Fruit fly (Drosophila melanogaster): ENCODE measurements around the gene Tspo.
A peak's percentile ranks its signal among the peaks of the same experiment; 100 is the strongest.

The Tspo gene

DNA sequence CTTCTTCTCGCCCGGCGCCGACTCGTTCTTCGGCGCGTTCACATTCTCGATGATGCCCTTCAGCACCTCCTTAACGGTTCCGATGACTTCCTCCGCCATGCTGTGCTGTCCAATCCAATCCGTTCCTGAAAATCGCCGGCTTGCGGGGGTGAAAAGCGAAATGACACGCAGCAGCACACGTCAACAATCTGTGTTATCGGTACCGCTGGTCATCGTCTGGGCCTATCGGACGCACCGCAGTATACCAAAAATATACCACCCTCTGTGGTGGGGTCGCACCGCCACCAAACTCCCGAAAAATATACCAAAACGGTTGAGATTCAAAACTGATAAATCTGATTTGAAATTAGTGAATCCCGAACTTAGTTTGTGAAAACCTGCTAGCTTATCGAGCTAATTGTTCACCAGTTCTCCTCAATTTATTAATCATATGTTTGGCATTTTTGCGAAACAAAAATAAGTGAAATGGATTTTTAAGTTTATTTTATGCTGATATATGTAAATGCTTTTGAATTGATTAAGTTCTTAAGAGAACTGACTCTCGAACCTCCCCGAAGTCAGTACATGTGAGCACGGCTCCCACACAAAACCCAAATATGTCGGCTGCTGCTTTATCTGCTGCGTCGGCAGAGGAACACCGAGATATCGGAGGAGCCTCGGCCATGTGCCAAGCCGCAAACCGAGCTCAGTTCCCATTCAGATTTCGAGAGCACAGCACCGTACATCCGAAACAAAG, 14.8 kb upstream of the Tspo start, which contains the start of the genes Spp and nAChRbeta3 (continued):
- no peak for TF ChIP-seq run (tag; optimal IDR thresholded peaks at IDR 0.05)
- no peak for TF ChIP-seq insv (GFP tag; optimal IDR thresholded peaks at IDR 0.05)
- no peak for TF ChIP-seq shn (GFP tag; optimal IDR thresholded peaks at IDR 0.05)
- no peak for TF ChIP-seq zf30C (GFP tag; optimal IDR thresholded peaks at IDR 0.05)
- no peak for TF ChIP-seq dysf (GFP tag; IDR thresholded peaks at IDR 0.05)
- TF ChIP-seq ewg (GFP tag; optimal IDR thresholded peaks at IDR 0.05), result no peak
- no peak for TF ChIP-seq Xrp1 (GFP tag; IDR thresholded peaks at IDR 0.05)
- peak; percentile 22 for TF ChIP-seq CTCF (GFP tag; optimal IDR thresholded peaks at IDR 0.05)
- TF ChIP-seq dan (GFP tag; IDR thresholded peaks at IDR 0.05), result no peak
- peak; percentile 69; the same call in 1 of the 2 replicates for TF ChIP-seq amos (GFP tag; IDR thresholded peaks at IDR 0.05; ENCODE audit: partially characterized antibody)
- TF ChIP-seq CG1603 (tag; optimal IDR thresholded peaks at IDR 0.05), result peak; percentile 74
- peak; percentile 65 for TF ChIP-seq BEAF-32 (GFP tag; optimal IDR thresholded peaks at IDR 0.05)
- no peak for TF ChIP-seq pb (GFP tag; optimal IDR thresholded peaks at IDR 0.05)
- no peak for TF ChIP-seq Gsc (GFP tag; IDR thresholded peaks at IDR 0.05)
- TF ChIP-seq toy (GFP tag; IDR thresholded peaks at IDR 0.05), result no peak
- TF ChIP-seq CG17359 (tag; optimal IDR thresholded peaks at IDR 0.05), result no peak
- TF ChIP-seq ind (GFP tag; optimal IDR thresholded peaks at IDR 0.05), result no peak
- no peak for TF ChIP-seq CG10274 (GFP tag; optimal IDR thresholded peaks at IDR 0.05)
- no peak for TF ChIP-seq pfk (GFP tag; optimal IDR thresholded peaks at IDR 0.05)
- TF ChIP-seq CG17186 (GFP tag; optimal IDR thresholded peaks at IDR 0.05), result peak; percentile 83
- TF ChIP-seq ac (GFP tag; optimal IDR thresholded peaks at IDR 0.05), result no peak
- no peak for TF ChIP-seq CG4328 (GFP tag; optimal IDR thresholded peaks at IDR 0.05)
- TF ChIP-seq B-H2 (GFP tag; optimal IDR thresholded peaks at IDR 0.05), result no peak
- no peak for TF ChIP-seq ttk (GFP tag; IDR thresholded peaks at IDR 0.05)
- TF ChIP-seq C15 (GFP tag; IDR thresholded peaks at IDR 0.05), result no peak
- peak; percentile 81 for TF ChIP-seq Xbp1 (GFP tag; optimal IDR thresholded peaks at IDR 0.05)
- TF ChIP-seq CG8944 (GFP tag; optimal IDR thresholded peaks at IDR 0.05), result no peak
- peak; percentile 75 for TF ChIP-seq pzg (GFP tag; optimal IDR thresholded peaks at IDR 0.05)
- 0 out of 2 replicates have a peak, but pooled peaks have one; percentile 27 for TF ChIP-seq CG32532 (GFP tag; IDR thresholded peaks at IDR 0.05)
- TF ChIP-seq CG17802 (tag; optimal IDR thresholded peaks at IDR 0.05), result no peak
- no peak for TF ChIP-seq pum (GFP tag; optimal IDR thresholded peaks at IDR 0.05)
- peak; percentile 61 for TF ChIP-seq CG34224 (GFP tag; IDR thresholded peaks at IDR 0.05; ENCODE audit: partially characterized antibody)
- no peak for TF ChIP-seq D19A (tag; optimal IDR thresholded peaks at IDR 0.05)
- no peak for TF ChIP-seq dmrt99B (tag; optimal IDR thresholded peaks at IDR 0.05)
- no peak for TF ChIP-seq scrt (GFP tag; optimal IDR thresholded peaks at IDR 0.05)
- TF ChIP-seq CG31224 (GFP tag; IDR thresholded peaks at IDR 0.05), result no peak
- no peak for TF ChIP-seq CG4617 (GFP tag; optimal IDR thresholded peaks at IDR 0.05; ENCODE audit: borderline replicate concordance)
- TF ChIP-seq inv (GFP tag; IDR thresholded peaks at IDR 0.05; ENCODE audit: partially characterized antibody), result peak; percentile 22; the same call in 1 of the 2 replicates
- peak; percentile 60; the same call in 1 of the 2 replicates for TF ChIP-seq hbn (GFP tag; IDR thresholded peaks at IDR 0.05; ENCODE audit: partially characterized antibody)
- TF ChIP-seq trh (GFP tag; optimal IDR thresholded peaks at IDR 0.05), result no peak
- no peak for TF ChIP-seq CG1529 (GFP tag; optimal IDR thresholded peaks at IDR 0.05)
- no peak for TF ChIP-seq Side (GFP tag; optimal IDR thresholded peaks at IDR 0.05)
- TF ChIP-seq CG12942 (GFP tag; optimal IDR thresholded peaks at IDR 0.05), result no peak
- TF ChIP-seq CG4854 (GFP tag; optimal IDR thresholded peaks at IDR 0.05), result no peak
- TF ChIP-seq Asciz (GFP tag; optimal IDR thresholded peaks at IDR 0.05), result no peak
- TF ChIP-seq Ets97D (GFP tag; optimal IDR thresholded peaks at IDR 0.05), result peak; percentile 42
- TF ChIP-seq tll (GFP tag; optimal IDR thresholded peaks at IDR 0.05), result no peak
- no peak for TF ChIP-seq CG3726 (GFP tag; IDR thresholded peaks at IDR 0.05)
- no peak for TF ChIP-seq dati (GFP tag; IDR thresholded peaks at IDR 0.05)
